Worm (Caenorhabditis elegans): Measurements from ENCODE around the gene F32D8.15.

Gene F32D8.15

DNA sequence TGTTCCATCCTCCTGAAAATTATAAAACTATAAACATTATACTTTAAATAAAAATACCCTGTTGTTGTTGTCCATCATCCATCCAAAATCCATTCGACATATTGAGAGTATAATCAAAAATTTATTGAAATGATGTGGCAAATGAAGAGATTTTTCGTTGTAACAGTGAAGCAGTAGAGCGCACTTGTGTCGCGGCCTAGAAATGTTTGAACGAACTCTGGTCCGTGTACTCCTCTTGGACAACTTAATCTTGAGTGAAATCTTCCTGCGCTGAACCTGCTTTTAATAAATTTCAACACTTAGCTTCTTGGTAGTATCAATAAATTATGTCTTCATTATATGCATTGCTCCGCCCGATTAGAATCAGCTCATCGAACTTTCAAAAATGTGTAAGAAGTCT, 9.2 kb upstream of the F32D8.15 start, which contains the start of the genes F32D8.14 and F32D8.5 (continued):
- TF ChIP-seq unc-3 (GFP tag; conservative IDR thresholded peaks at IDR 0.05), result no peak
- TF ChIP-seq unc-3 (tag; optimal IDR thresholded peaks at IDR 0.05), result no peak
- peak; percentile 92 for TF ChIP-seq ceh-31 (tag; optimal IDR thresholded peaks at IDR 0.05)
- TF ChIP-seq syd-9 (tag; optimal IDR thresholded peaks at IDR 0.05), result no peak
- peak; percentile 16 for TF ChIP-seq unc-55 (GFP tag; optimal IDR thresholded peaks at IDR 0.05)
- no peak for TF ChIP-seq pat-9 (tag; optimal IDR thresholded peaks at IDR 0.05)
- no peak for TF ChIP-seq pag-3 (tag; optimal IDR thresholded peaks at IDR 0.05; ENCODE audit: borderline replicate concordance)
- no peak for TF ChIP-seq ceh-48 (tag; optimal IDR thresholded peaks at IDR 0.05)
- TF ChIP-seq ets-4 (tag; optimal IDR thresholded peaks at IDR 0.05), result peak; percentile 76
- peak; percentile 40 for TF ChIP-seq dve-1 (tag; optimal IDR thresholded peaks at IDR 0.05)
- TF ChIP-seq sox-4 (tag; optimal IDR thresholded peaks at IDR 0.05), result no peak
- TF ChIP-seq ceh-30 (tag; optimal IDR thresholded peaks at IDR 0.05), result no peak
- no peak for TF ChIP-seq C38D4.7 (GFP tag; optimal IDR thresholded peaks at IDR 0.05)
- TF ChIP-seq K09A11.1 (tag; optimal IDR thresholded peaks at IDR 0.05; ENCODE audit: insufficient read depth), result no peak
- TF ChIP-seq sox-2 (GFP tag; IDR thresholded peaks at IDR 0.05), result no peak

DNA sequence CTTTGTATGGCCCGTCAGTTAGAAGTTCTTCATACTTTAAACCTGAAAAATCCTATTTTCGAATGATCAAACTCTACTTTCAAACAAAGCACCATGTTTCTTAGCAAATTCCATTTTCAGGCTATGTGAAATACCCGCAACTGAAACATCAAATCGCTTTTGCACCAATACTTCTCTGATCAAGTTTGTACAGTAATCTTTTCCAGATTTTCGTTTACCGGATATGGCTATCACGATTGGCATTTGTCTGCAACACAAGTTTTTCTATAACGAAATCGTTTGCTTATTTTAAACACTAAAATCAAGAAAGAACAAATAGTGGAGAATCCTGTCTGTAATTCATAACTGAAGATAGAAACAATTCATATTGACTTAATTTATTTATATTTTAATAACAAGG, 7.6 kb upstream of the F32D8.15 start, which contains the start of gene F32D8.13:
TSS of gene F32D8.13 (minus strand) at position 249 of the 400 bp plus-strand sequence.
- no peak for TF ChIP-seq elt-2 (tag; optimal IDR thresholded peaks at IDR 0.05)
- TF ChIP-seq pqm-1 (tag; optimal IDR thresholded peaks at IDR 0.05), result no peak
- no peak for TF ChIP-seq ceh-18 (tag; optimal IDR thresholded peaks at IDR 0.05)
- TF ChIP-seq ceh-45 (GFP tag; IDR thresholded peaks at IDR 0.05), result no peak
- no peak for TF ChIP-seq sox-2 (GFP tag; IDR thresholded peaks at IDR 0.05)
- TF ChIP-seq ceh-24 (tag; optimal IDR thresholded peaks at IDR 0.05), result no peak
- no peak for TF ChIP-seq C08G9.2 (tag; optimal IDR thresholded peaks at IDR 0.05)
- no peak for TF ChIP-seq unc-3 (GFP tag; conservative IDR thresholded peaks at IDR 0.05)
- TF ChIP-seq unc-3 (tag; optimal IDR thresholded peaks at IDR 0.05), result no peak
- no peak for TF ChIP-seq pag-3 (tag; optimal IDR thresholded peaks at IDR 0.05; ENCODE audit: borderline replicate concordance)
- TF ChIP-seq syd-9 (tag; optimal IDR thresholded peaks at IDR 0.05), result no peak
- no peak for TF ChIP-seq pros-1 (tag; optimal IDR thresholded peaks at IDR 0.05)
- TF ChIP-seq rnt-1 (tag; optimal IDR thresholded peaks at IDR 0.05), result no peak
- TF ChIP-seq tbx-2 (tag; optimal IDR thresholded peaks at IDR 0.05), result no peak
- TF ChIP-seq che-1 (tag; optimal IDR thresholded peaks at IDR 0.05), result no peak
- no peak for TF ChIP-seq T23F11.4 (GFP tag; optimal IDR thresholded peaks at IDR 0.05)

DNA sequence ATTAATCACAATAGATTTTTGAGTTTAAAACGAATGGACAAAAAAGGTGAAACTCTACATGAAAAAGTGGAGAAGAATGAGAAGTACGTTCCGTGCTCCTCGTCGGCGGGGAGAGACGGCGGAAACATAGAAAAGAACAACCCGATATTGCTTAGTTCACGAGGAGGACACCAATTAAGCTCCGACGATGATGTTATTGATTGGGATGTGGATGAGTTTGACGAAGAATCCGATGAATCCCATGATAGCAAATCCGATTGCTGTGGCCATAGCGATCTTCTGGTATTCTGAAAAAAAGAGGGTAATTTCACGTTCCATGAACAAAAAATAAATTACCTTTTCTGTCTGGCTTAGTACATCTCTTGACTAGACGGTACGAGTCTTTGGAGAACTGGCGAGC, 7.1 kb upstream of the F32D8.15 start:
- no peak for TF ChIP-seq pax-1 (tag; optimal IDR thresholded peaks at IDR 0.05)
- TF ChIP-seq ceh-9 (tag; optimal IDR thresholded peaks at IDR 0.05), result no peak
- TF ChIP-seq nhr-232 (tag; optimal IDR thresholded peaks at IDR 0.05), result no peak
- no peak for TF ChIP-seq hlh-30 (tag; optimal IDR thresholded peaks at IDR 0.05; ENCODE audit: insufficient read depth)
- TF ChIP-seq hlh-8 (tag; optimal IDR thresholded peaks at IDR 0.05), result no peak
- TF ChIP-seq zip-5 (tag; optimal IDR thresholded peaks at IDR 0.05), result no peak
- TF ChIP-seq F13H6.1 (tag; optimal IDR thresholded peaks at IDR 0.05), result no peak
- no peak for TF ChIP-seq ceh-14 (tag; optimal IDR thresholded peaks at IDR 0.05)
- no peak for TF ChIP-seq nhr-11 (tag; optimal IDR thresholded peaks at IDR 0.05)
- no peak for TF ChIP-seq Y22D7AL.16 (tag; optimal IDR thresholded peaks at IDR 0.05)
- no peak for TF ChIP-seq ceh-34 (tag; optimal IDR thresholded peaks at IDR 0.05)
- TF ChIP-seq rnt-1 (tag; optimal IDR thresholded peaks at IDR 0.05), result no peak
- TF ChIP-seq ceh-19 (GFP tag; optimal IDR thresholded peaks at IDR 0.05), result no peak
- no peak for TF ChIP-seq unc-42 (tag; optimal IDR thresholded peaks at IDR 0.05)

DNA sequence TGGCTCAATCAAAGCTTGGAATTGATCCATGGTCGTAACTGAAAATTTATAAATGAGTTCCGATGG, 6.9 kb upstream of the F32D8.15 start, which contains the start of gene sec-61.G:
TSS of gene sec-61.G (minus strand) at position 38 of the 66 bp plus-strand sequence.
- TF ChIP-seq elt-4 (tag; optimal IDR thresholded peaks at IDR 0.05) (no peak), nfya-1 (tag; optimal IDR thresholded peaks at IDR 0.05) (no peak), ceh-18 (tag; optimal IDR thresholded peaks at IDR 0.05) (no peak), ceh-14 (tag; optimal IDR thresholded peaks at IDR 0.05) (no peak), ttx-3 (tag; optimal IDR thresholded peaks at IDR 0.05) (no peak), K02D7.2 (tag; optimal IDR thresholded peaks at IDR 0.05) (no peak), ceh-2 (tag; optimal IDR thresholded peaks at IDR 0.05) (no peak), C08G9.2 (tag; optimal IDR thresholded peaks at IDR 0.05) (no peak)

Data from whole organism, late embryonic.